Fruit fly (Drosophila melanogaster): Measurements from ENCODE around the gene Sh.
A peak's percentile ranks its signal among the peaks of the same experiment; 100 is the strongest.

Gene Sh

DNA sequence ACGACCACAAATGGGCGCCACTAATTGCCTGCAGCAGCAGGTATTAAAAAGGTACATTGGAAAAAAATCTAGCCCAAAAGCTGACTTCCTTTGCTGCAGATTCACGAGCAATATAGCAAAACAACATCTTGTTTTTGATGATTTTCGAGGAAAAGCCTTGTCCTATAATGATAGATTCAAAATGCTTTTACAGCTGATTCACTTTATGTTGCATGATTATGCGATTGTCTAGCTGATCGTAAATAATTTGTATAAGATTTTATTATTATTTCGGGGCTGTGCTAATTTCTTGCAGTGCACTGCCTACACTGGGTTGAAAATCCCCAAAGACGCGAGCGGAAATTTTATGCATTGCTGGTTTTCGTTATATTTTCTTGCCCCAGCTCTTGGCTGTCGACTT lies 148.5 kb downstream of the Sh start (continued):
- no peak for TF ChIP-seq fd3F (GFP tag; optimal IDR thresholded peaks at IDR 0.05)
- no peak for TF ChIP-seq CG32532 (GFP tag; IDR thresholded peaks at IDR 0.05)
- TF ChIP-seq BtbVII (GFP tag; optimal IDR thresholded peaks at IDR 0.05) = no peak
- no peak for TF ChIP-seq CG14710 (tag; optimal IDR thresholded peaks at IDR 0.05)
- TF ChIP-seq CG33557 (GFP tag; optimal IDR thresholded peaks at IDR 0.05) = no peak
- peak; percentile 23 for TF ChIP-seq CG10979 (tag; optimal IDR thresholded peaks at IDR 0.05)
- no peak for TF ChIP-seq MBD-R2 (GFP tag; IDR thresholded peaks at IDR 0.05)
- peak; percentile 27 for TF ChIP-seq sens (GFP tag)
- TF ChIP-seq GATAe (GFP tag; conservative IDR thresholded peaks at IDR 0.05) = no peak
- no peak for TF ChIP-seq odd (GFP tag; optimal IDR thresholded peaks at IDR 0.05)
- TF ChIP-seq Sox102F (GFP tag; optimal IDR thresholded peaks at IDR 0.05) = peak; percentile 10
- TF ChIP-seq Med (GFP tag) = peak; percentile 5
- no peak for TF ChIP-seq CG6272 (GFP tag; IDR thresholded peaks at IDR 0.05)
- TF ChIP-seq Ssrp (tag; optimal IDR thresholded peaks at IDR 0.05) = peak; percentile 13
- no peak for TF ChIP-seq HLHmδ (GFP tag; optimal IDR thresholded peaks at IDR 0.05)
- no peak for TF ChIP-seq Sry-δ (GFP tag; optimal IDR thresholded peaks at IDR 0.05)
- no peak for TF ChIP-seq cas (GFP tag; IDR thresholded peaks at IDR 0.05)
- no peak for TF ChIP-seq CG4404 (GFP tag; IDR thresholded peaks at IDR 0.05)
- no peak for TF ChIP-seq Max (GFP tag; optimal IDR thresholded peaks at IDR 0.05)
- TF ChIP-seq slou (GFP tag; optimal IDR thresholded peaks at IDR 0.05) = no peak
- no peak for TF ChIP-seq Tbp (GFP tag; optimal IDR thresholded peaks at IDR 0.05)
- TF ChIP-seq CG6175 (GFP tag; IDR thresholded peaks at IDR 0.05) = no peak
- no peak for TF ChIP-seq CrebB (tag; optimal IDR thresholded peaks at IDR 0.05)
- TF ChIP-seq CoRest (tag; optimal IDR thresholded peaks at IDR 0.05) = peak; percentile 7
- TF ChIP-seq Jarid2 (GFP tag; optimal IDR thresholded peaks at IDR 0.05) = no peak
- TF ChIP-seq gem (tag; optimal IDR thresholded peaks at IDR 0.05) = peak; percentile 36
- TF ChIP-seq CG2712 (tag; optimal IDR thresholded peaks at IDR 0.05) = peak; percentile 7
- no peak for TF ChIP-seq gsb (GFP tag; IDR thresholded peaks at IDR 0.05)
- TF ChIP-seq zen2 (GFP tag; IDR thresholded peaks at IDR 0.05; ENCODE audit: partially characterized antibody) = no peak
- TF ChIP-seq run (tag; optimal IDR thresholded peaks at IDR 0.05) = peak; percentile 6
- TF ChIP-seq kni (GFP tag; optimal IDR thresholded peaks at IDR 0.05) = no peak
- no peak for TF ChIP-seq lola (GFP tag; optimal IDR thresholded peaks at IDR 0.05)
- TF ChIP-seq CG7839 (tag; optimal IDR thresholded peaks at IDR 0.05) = peak; percentile 17
- TF ChIP-seq CG17359 (tag; optimal IDR thresholded peaks at IDR 0.05) = peak; percentile 25
- TF ChIP-seq Blimp-1 (GFP tag; optimal IDR thresholded peaks at IDR 0.05) = peak; percentile 33
- no peak for TF ChIP-seq prd (optimal IDR thresholded peaks at IDR 0.05)
- TF ChIP-seq prd (GFP tag; IDR thresholded peaks at IDR 0.05) = peak; percentile 6; the same call in 1 of the 3 replicates
- TF ChIP-seq Oli (tag; optimal IDR thresholded peaks at IDR 0.05) = peak; percentile 10
- TF ChIP-seq zen (tag; optimal IDR thresholded peaks at IDR 0.05) = no peak
- no peak for TF ChIP-seq nerfin-2 (GFP tag; IDR thresholded peaks at IDR 0.05; ENCODE audit: partially characterized antibody)
- no peak for TF ChIP-seq da (GFP tag; optimal IDR thresholded peaks at IDR 0.05)

DNA sequence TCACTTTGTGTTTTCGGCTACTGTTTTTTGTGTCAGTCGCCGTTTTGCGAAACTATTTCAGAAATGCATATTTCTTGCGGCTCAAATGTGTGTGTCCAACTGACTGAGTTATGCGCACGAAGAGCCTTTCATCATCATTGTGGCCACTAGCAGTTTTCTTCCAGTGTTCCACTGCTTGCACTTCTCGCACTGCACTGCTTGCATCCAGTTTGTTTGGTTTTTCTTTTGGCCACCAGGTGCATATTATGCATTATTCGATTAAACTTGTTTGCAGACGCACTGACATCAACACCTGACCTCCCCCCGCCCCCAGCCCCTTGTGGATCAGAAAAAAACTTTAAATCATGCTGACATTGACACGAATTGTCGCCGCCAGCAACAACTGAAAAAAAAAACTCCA lies 150.5 kb downstream of the Sh start:
- TF ChIP-seq sens (GFP tag) (no peak), gfzf (GFP tag; optimal IDR thresholded peaks at IDR 0.05) (no peak), Mes4 (GFP tag; optimal IDR thresholded peaks at IDR 0.05) (no peak), PHDP (tag; optimal IDR thresholded peaks at IDR 0.05) (no peak), Hr51 (GFP tag; optimal IDR thresholded peaks at IDR 0.05) (no peak), CG2129 (GFP tag; IDR thresholded peaks at IDR 0.05; ENCODE audit: partially characterized antibody) (no peak), CG8290 (GFP tag; optimal IDR thresholded peaks at IDR 0.05) (peak; percentile 21), CG8290 (tag; optimal IDR thresholded peaks at IDR 0.05) (no peak), Ets65A (GFP tag) (peak; percentile 61), CG15601 (tag; optimal IDR thresholded peaks at IDR 0.05) (no peak), ttk (GFP tag; IDR thresholded peaks at IDR 0.05) (no peak), CG16863 (GFP tag; optimal IDR thresholded peaks at IDR 0.05) (no peak), zfh2 (GFP tag; optimal IDR thresholded peaks at IDR 0.05) (no peak), ac (GFP tag; optimal IDR thresholded peaks at IDR 0.05) (no peak)

Data from whole organism, embryonic.